Worm (Caenorhabditis elegans) whole organism, mixed stage, embryonic: ENCODE data around the gene T27E4.5.

ENCODE experiments used
- M03D4.4 ChIP-seq: sonication (generic microtip); optimal IDR thresholded peaks from 2 replicates; lab custom pipeline; 2017; ENCODE audit warnings: mild to moderate bottlenecking, missing genetic modification characterization, missing compliant biosample characterization
- bed-3 ChIP-seq: fragments of 200-800 bp; sonication (Bioruptor generic); optimal IDR thresholded peaks from 3 replicates; lab custom pipeline; 2018; ENCODE audit warnings: mild to moderate bottlenecking, missing genetic modification characterization, moderate library complexity, missing compliant biosample characterization
- blmp-1 ChIP-seq: fragments of 150-350 bp; optimal IDR thresholded peaks from 2 replicates; lab custom pipeline; 2014; ENCODE audit warnings: missing biosample characterization, missing genetic modification characterization
- ceh-39 ChIP-seq: fragments of 150-350 bp; optimal IDR thresholded peaks from 2 replicates; lab custom pipeline; 2014; ENCODE audit warnings: missing biosample characterization, missing genetic modification characterization
- ceh-43 ChIP-seq: fragments of 200-800 bp; sonication (Bioruptor generic); optimal IDR thresholded peaks from 2 replicates; lab custom pipeline; 2018; ENCODE audit warnings: mild to moderate bottlenecking, missing genetic modification characterization, moderate library complexity, missing compliant biosample characterization
- ces-1 ChIP-seq: fragments of 150-350 bp; optimal IDR thresholded peaks from 2 replicates; lab custom pipeline; 2014; ENCODE audit warnings: missing biosample characterization, missing genetic modification reagents, missing genetic modification characterization
- cnd-1 ChIP-seq: fragments of 200-800 bp; sonication (Bioruptor generic); optimal IDR thresholded peaks from 2 replicates; lab custom pipeline; 2018; ENCODE audit warnings: mild to moderate bottlenecking, missing genetic modification characterization, missing compliant biosample characterization
- drap-1 ChIP-seq: fragments of 200-800 bp; sonication (Bioruptor generic); optimal IDR thresholded peaks from 3 replicates; lab custom pipeline; 2018; ENCODE audit warnings: mild to moderate bottlenecking, missing genetic modification characterization, missing compliant biosample characterization
- elt-1 ChIP-seq: sonication (generic microtip); optimal IDR thresholded peaks from 2 replicates; lab custom pipeline; 2017; ENCODE audit warnings: missing genetic modification characterization, mild to moderate bottlenecking, missing compliant biosample characterization, antibody characterized with exemption, moderate library complexity, borderline replicate concordance; ENCODE audit not compliant: insufficient read depth
- elt-3 ChIP-seq: fragments of 150-350 bp; optimal IDR thresholded peaks from 2 replicates; lab custom pipeline; 2014; ENCODE audit warnings: missing biosample characterization, missing genetic modification characterization
- flh-1 ChIP-seq: fragments of 200-800 bp; sonication (Bioruptor generic); optimal IDR thresholded peaks from 2 replicates; lab custom pipeline; 2018; ENCODE audit warnings: mild to moderate bottlenecking, missing genetic modification characterization, moderate library complexity, missing compliant biosample characterization
- ham-2 ChIP-seq: fragments of 200-800 bp; sonication (Bioruptor generic); optimal IDR thresholded peaks from 2 replicates; lab custom pipeline; 2018; ENCODE audit warnings: mild to moderate bottlenecking, missing genetic modification characterization, missing compliant biosample characterization
- hlh-1 ChIP-seq: fragments of 150-350 bp; optimal IDR thresholded peaks from 2 replicates; lab custom pipeline; 2014; ENCODE audit warnings: missing biosample characterization, missing genetic modification reagents, missing genetic modification characterization
- lin-13 ChIP-seq: fragments of 150-350 bp; optimal IDR thresholded peaks from 2 replicates; lab custom pipeline; 2014; ENCODE audit warnings: missing biosample characterization, missing genetic modification characterization
- lin-32 ChIP-seq: fragments of 200-800 bp; sonication (Bioruptor generic); optimal IDR thresholded peaks from 2 replicates; lab custom pipeline; 2018; ENCODE audit warnings: mild to moderate bottlenecking, missing genetic modification characterization, missing compliant biosample characterization
- mab-5 ChIP-seq: fragments of 150-350 bp; optimal IDR thresholded peaks from 2 replicates; lab custom pipeline; 2014; ENCODE audit warnings: missing biosample characterization, missing genetic modification characterization
- mep-1 ChIP-seq: fragments of 150-350 bp; optimal IDR thresholded peaks from 2 replicates; lab custom pipeline; 2017; ENCODE audit warnings: missing biosample characterization, missing genetic modification reagents, missing genetic modification characterization, inconsistent platforms
- mls-2 ChIP-seq: sonication (generic microtip); optimal IDR thresholded peaks from 2 replicates; lab custom pipeline; 2016; ENCODE audit warnings: mild to moderate bottlenecking, missing genetic modification characterization, moderate library complexity, missing compliant biosample characterization
- nhr-12 ChIP-seq: fragments of 150-350 bp; optimal IDR thresholded peaks from 2 replicates; lab custom pipeline; 2014; ENCODE audit warnings: missing biosample characterization, missing genetic modification characterization
- nhr-28 ChIP-seq: fragments of 150-350 bp; optimal IDR thresholded peaks from 2 replicates; lab custom pipeline; 2014; ENCODE audit warnings: missing biosample characterization, missing genetic modification characterization
- nhr-76 ChIP-seq: sonication (generic microtip); optimal IDR thresholded peaks from 2 replicates; lab custom pipeline; 2017; ENCODE audit warnings: missing biosample characterization, missing genetic modification characterization
- pha-4 ChIP-seq: fragments of 150-350 bp; optimal IDR thresholded peaks from 2 replicates; lab custom pipeline; 2018; ENCODE audit warnings: missing biosample characterization, missing genetic modification reagents, missing genetic modification characterization
- sem-2 ChIP-seq: fragments of 200-800 bp; sonication (Bioruptor generic); optimal IDR thresholded peaks from 2 replicates; lab custom pipeline; 2018; ENCODE audit warnings: mild to moderate bottlenecking, missing genetic modification characterization, missing compliant biosample characterization
- snpc-4 ChIP-seq: fragments of 150-350 bp; optimal IDR thresholded peaks from 2 replicates; lab custom pipeline; 2014; ENCODE audit warnings: missing biosample characterization, missing genetic modification characterization
- sptf-1 ChIP-seq: sonication (generic microtip); optimal IDR thresholded peaks from 2 replicates; lab custom pipeline; 2017; ENCODE audit warnings: mild to moderate bottlenecking, missing genetic modification characterization, moderate library complexity, missing compliant biosample characterization
- tbx-8 ChIP-seq: fragments of 200-800 bp; sonication (Bioruptor generic); optimal IDR thresholded peaks from 2 replicates; lab custom pipeline; 2018; ENCODE audit warnings: mild to moderate bottlenecking, missing genetic modification characterization, moderate library complexity, missing compliant biosample characterization
- unc-120 ChIP-seq: sonication (generic microtip); optimal IDR thresholded peaks from 2 replicates; lab custom pipeline; 2017; ENCODE audit warnings: missing genetic modification characterization, missing compliant biosample characterization; ENCODE audit not compliant: poor library complexity, severe bottlenecking
- unc-39 ChIP-seq: fragments of 150-350 bp; optimal IDR thresholded peaks from 2 replicates; lab custom pipeline; 2014; ENCODE audit warnings: missing biosample characterization, missing genetic modification characterization
- unc-62 ChIP-seq: fragments of 150-350 bp; optimal IDR thresholded peaks from 2 replicates; lab custom pipeline; 2014; ENCODE audit warnings: missing biosample characterization, missing genetic modification reagents, missing genetic modification characterization
- ztf-11 ChIP-seq: fragments of 150-350 bp; optimal IDR thresholded peaks from 2 replicates; lab custom pipeline; 2014; ENCODE audit warnings: missing biosample characterization, missing genetic modification characterization

Gene T27E4.5

DNA sequence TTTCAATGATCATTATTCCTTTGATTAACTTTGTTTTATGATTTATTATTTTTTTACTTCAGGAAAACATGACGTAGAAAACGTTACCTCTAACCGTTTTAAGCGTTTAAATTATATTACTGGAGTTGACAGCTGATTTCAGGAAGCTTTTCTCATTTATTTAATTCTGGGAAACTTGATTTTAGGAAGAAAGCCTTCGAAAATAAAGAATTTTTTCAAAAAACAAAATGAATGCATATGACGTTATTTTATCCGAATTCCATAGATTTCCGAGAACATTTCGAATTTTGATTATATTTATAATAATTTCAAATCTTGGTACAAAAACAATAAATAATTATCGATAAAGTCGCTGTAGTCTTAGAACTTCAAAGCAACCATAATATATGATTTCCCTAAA is 20.3 kb downstream of the T27E4.5 start:
- TF ChIP-seq ceh-43 (GFP tag; lab: Kevin White, UChicago) (no peak), ham-2 (no peak), pha-4 (tag; lab: Kevin White, UChicago) (no peak), M03D4.4 (tag; lab: Kevin White, UChicago) (no peak), ces-1 (no peak), sem-2 (no peak), unc-120 (tag; lab: Kevin White, UChicago) (no peak), sptf-1 (tag; lab: Kevin White, UChicago) (no peak)

DNA sequence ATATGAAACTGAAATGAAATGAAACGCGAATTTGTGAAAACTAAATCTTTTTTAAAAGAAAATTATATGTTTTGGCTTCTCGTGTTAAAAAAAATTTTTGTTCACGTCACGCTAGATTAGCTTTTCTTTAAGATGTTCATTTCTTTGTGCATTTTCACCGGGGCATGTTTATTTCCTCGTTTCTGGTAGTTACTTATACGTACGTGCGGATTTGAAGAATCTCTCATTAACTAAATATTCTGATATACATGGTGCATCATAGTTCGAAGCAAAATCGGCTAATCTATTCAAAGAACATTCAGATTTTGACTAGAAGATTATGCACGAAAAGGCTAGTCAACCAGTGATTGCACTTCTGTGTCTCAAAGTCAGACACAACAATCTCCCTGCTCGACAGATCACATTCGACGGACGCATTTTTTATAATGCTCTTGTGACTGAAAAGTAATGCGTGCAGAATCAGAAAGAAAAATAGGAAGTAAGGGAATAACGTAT is 22.0 kb downstream of the T27E4.5 start, which contains the start of gene C25E10.17:
Gene C25E10.17 (minus strand): TSS at position 51 of the 495 bp plus-strand sequence.
- no peak for TF ChIP-seq pha-4 (tag; lab: Kevin White, UChicago)
- TF ChIP-seq elt-3 = no peak
- no peak for TF ChIP-seq unc-62 (GFP tag; lab: Kevin White, UChicago)
- TF ChIP-seq nhr-76 (tag; lab: Kevin White, UChicago) = no peak
- no peak for TF ChIP-seq nhr-12 (tag; lab: Kevin White, UChicago)
- TF ChIP-seq cnd-1 (tag; lab: Kevin White, UChicago) = no peak
- no peak for TF ChIP-seq mep-1 (tag; lab: Kevin White, UChicago)
- TF ChIP-seq bed-3 (GFP tag; lab: Kevin White, UChicago) = no peak
- TF ChIP-seq blmp-1 = no peak
- no peak for TF ChIP-seq tbx-8 (GFP tag; lab: Kevin White, UChicago)
- no peak for TF ChIP-seq ztf-11 (tag; lab: Kevin White, UChicago)
- TF ChIP-seq M03D4.4 (tag; lab: Kevin White, UChicago) = no peak
- TF ChIP-seq snpc-4 (tag; lab: Kevin White, UChicago) = no peak
- no peak for TF ChIP-seq nhr-28 (tag; lab: Kevin White, UChicago)
- no peak for TF ChIP-seq mab-5 (tag; lab: Kevin White, UChicago)

DNA sequence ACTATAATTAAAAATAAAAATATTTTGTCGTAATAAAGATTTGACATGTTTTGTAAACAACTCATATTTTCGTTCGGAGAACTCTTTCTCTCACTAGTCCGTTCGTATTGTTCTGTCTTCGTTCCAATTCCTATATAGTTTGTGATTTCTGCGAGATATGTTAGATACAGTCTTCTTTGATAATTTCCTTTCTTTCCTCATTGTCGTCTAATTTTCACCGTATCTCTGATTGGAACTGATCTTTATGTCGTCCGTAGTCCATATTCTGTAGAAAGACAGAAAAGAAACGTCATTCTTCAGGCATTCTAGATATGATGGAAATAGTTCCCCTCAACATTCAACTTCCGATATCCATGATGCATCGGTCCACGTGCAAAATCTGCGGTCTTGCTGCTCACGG is 24.7 kb downstream of the T27E4.5 start, which contains the start of gene nhr-30:
Gene nhr-30 (plus strand): TSS at position 301 of the 400 bp plus-strand sequence.
- no peak for TF ChIP-seq drap-1

DNA sequence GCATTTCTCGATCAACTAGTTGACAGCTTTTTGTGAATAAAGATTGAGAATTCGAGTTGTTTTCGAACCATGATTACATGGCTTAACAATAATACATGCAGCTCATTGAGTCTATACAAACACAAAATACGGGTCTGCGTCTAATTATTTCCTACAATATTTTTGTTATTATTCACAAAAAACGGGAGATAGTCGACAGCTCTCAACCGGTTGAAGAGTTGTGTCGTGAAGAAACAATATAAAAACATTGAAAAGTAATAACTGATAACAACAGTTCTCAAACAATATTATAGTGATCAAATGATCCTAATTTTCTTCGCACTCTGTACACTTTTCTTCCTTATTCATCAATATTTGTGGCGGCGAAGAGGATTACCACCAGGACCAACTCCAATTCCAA is 28.6 kb downstream of the T27E4.5 start, which contains the start of gene cyp-33B1:
Gene cyp-33B1 (plus strand): TSS at position 301 of the 400 bp plus-strand sequence.
- TF ChIP-seq lin-32 (GFP tag; lab: Kevin White, UChicago) = no peak
- TF ChIP-seq lin-13 (tag; lab: Kevin White, UChicago) = no peak
- TF ChIP-seq sptf-1 (tag; lab: Kevin White, UChicago) = no peak
- TF ChIP-seq blmp-1 = no peak
- no peak for TF ChIP-seq ceh-39 (tag; lab: Kevin White, UChicago)
- no peak for TF ChIP-seq elt-3
- no peak for TF ChIP-seq M03D4.4 (tag; lab: Kevin White, UChicago)
- no peak for TF ChIP-seq unc-62 (GFP tag; lab: Kevin White, UChicago)
- no peak for TF ChIP-seq sem-2
- TF ChIP-seq ztf-11 (tag; lab: Kevin White, UChicago) = no peak

DNA sequence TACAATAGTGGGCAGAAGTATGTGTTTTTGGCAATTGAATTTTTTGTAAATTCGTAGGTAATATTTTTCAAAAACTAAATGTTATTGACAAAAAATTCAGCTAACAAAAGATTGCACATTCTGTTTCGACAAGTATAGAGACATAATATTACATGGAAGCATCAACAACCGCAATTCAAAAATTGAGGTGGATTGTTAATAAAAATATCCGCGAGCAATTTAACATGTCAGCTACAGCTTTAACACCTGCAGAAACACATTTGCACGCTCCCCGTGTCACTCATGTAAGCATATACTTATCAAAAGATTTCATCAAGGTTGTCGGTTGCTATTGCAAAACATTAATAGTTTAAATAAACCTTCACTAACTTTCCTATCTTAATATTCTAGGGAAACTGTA is 33.9 kb downstream of the T27E4.5 start, which contains the start of gene srsx-34:
Gene srsx-34 (plus strand): TSS at position 301 of the 400 bp plus-strand sequence.
- TF ChIP-seq hlh-1 (tag; lab: Kevin White, UChicago) (no peak), ceh-43 (GFP tag; lab: Kevin White, UChicago) (no peak), elt-1 (no peak), nhr-12 (tag; lab: Kevin White, UChicago) (no peak), elt-3 (no peak), unc-39 (tag; lab: Kevin White, UChicago) (no peak), bed-3 (GFP tag; lab: Kevin White, UChicago) (no peak), ztf-11 (tag; lab: Kevin White, UChicago) (no peak), sem-2 (no peak), snpc-4 (tag; lab: Kevin White, UChicago) (no peak), mls-2 (tag; lab: Kevin White, UChicago) (no peak), sptf-1 (tag; lab: Kevin White, UChicago) (no peak), mab-5 (tag; lab: Kevin White, UChicago) (no peak), nhr-28 (tag; lab: Kevin White, UChicago) (no peak), unc-62 (GFP tag; lab: Kevin White, UChicago) (no peak), flh-1 (GFP tag; lab: Kevin White, UChicago) (no peak), ceh-39 (tag; lab: Kevin White, UChicago) (no peak)
